Worm (Caenorhabditis elegans) whole organism, late embryonic: ENCODE data around the gene ZK1098.2.

ENCODE experiments used
- C38D4.7 ChIP-seq: fragments of 200-800 bp; sonication (Bioruptor generic); optimal IDR thresholded peaks from 2 replicates; lab custom pipeline; 2018; ENCODE audit warnings: mild to moderate bottlenecking, missing genetic modification characterization, moderate library complexity, missing compliant biosample characterization
- F13H6.1 ChIP-seq: sonication (generic microtip); optimal IDR thresholded peaks from 2 replicates; lab custom pipeline; 2016; ENCODE audit warnings: missing genetic modification characterization, missing compliant biosample characterization
- Y22D7AL.16 ChIP-seq: sonication (generic microtip); optimal IDR thresholded peaks from 2 replicates; lab custom pipeline; 2016; ENCODE audit warnings: missing genetic modification characterization, missing compliant biosample characterization
- ama-1 ChIP-seq: fragments of 150-350 bp; optimal IDR thresholded peaks from 2 replicates; lab custom pipeline; 2014
- ceh-14 ChIP-seq: sonication (generic microtip); optimal IDR thresholded peaks from 2 replicates; lab custom pipeline; 2016; ENCODE audit warnings: missing genotype, missing genetic modification characterization, missing compliant biosample characterization
- ceh-18 ChIP-seq: sonication (generic microtip); optimal IDR thresholded peaks from 2 replicates; lab custom pipeline; 2016; ENCODE audit warnings: missing genetic modification characterization, missing compliant biosample characterization
- ceh-30 ChIP-seq: fragments of 150-350 bp; optimal IDR thresholded peaks from 2 replicates; lab custom pipeline; 2014; ENCODE audit warnings: missing biosample characterization, missing genetic modification characterization
- ceh-31 ChIP-seq: sonication (generic microtip); optimal IDR thresholded peaks from 2 replicates; lab custom pipeline; 2016; ENCODE audit warnings: missing genetic modification characterization, missing compliant biosample characterization
- ceh-34 ChIP-seq: sonication (generic microtip); optimal IDR thresholded peaks from 2 replicates; lab custom pipeline; 2016; ENCODE audit warnings: mild to moderate bottlenecking, missing genetic modification characterization, missing compliant biosample characterization
- ceh-48 ChIP-seq: sonication (generic microtip); optimal IDR thresholded peaks from 2 replicates; lab custom pipeline; 2016; ENCODE audit warnings: missing genetic modification characterization, inconsistent platforms, missing compliant biosample characterization
- ceh-6 ChIP-seq: fragments of 200-800 bp; sonication (Bioruptor generic); optimal IDR thresholded peaks from 2 replicates; lab custom pipeline; 2018; ENCODE audit warnings: mild to moderate bottlenecking, missing genetic modification characterization, missing compliant biosample characterization
- elt-2 ChIP-seq: sonication (generic microtip); optimal IDR thresholded peaks from 2 replicates; lab custom pipeline; 2016; ENCODE audit warnings: missing genetic modification reagents, missing genetic modification characterization, missing compliant biosample characterization
- ets-4 ChIP-seq: sonication (generic microtip); optimal IDR thresholded peaks from 2 replicates; lab custom pipeline; 2016; ENCODE audit warnings: missing genetic modification characterization, missing compliant biosample characterization
- fkh-10 ChIP-seq: fragments of 150-350 bp; optimal IDR thresholded peaks from 2 replicates; lab custom pipeline; 2014; ENCODE audit warnings: missing biosample characterization, missing genetic modification reagents, missing genetic modification characterization
- fkh-6 ChIP-seq: sonication (generic microtip); optimal IDR thresholded peaks from 2 replicates; lab custom pipeline; 2016; ENCODE audit warnings: missing genetic modification characterization, missing compliant biosample characterization
- hlh-15 ChIP-seq: sonication (generic microtip); optimal IDR thresholded peaks from 2 replicates; lab custom pipeline; 2016; ENCODE audit warnings: missing genetic modification characterization, missing compliant biosample characterization
- hlh-30 ChIP-seq: sonication (generic microtip); optimal IDR thresholded peaks from 2 replicates; lab custom pipeline; 2017; ENCODE audit warnings: antibody characterized with exemption, missing genetic modification characterization, missing compliant biosample characterization; ENCODE audit not compliant: insufficient read depth
- hlh-6 ChIP-seq: sonication (generic microtip); optimal IDR thresholded peaks from 2 replicates; lab custom pipeline; 2016; ENCODE audit warnings: missing genotype, missing genetic modification characterization, missing compliant biosample characterization
- hlh-8 ChIP-seq: sonication (generic microtip); optimal IDR thresholded peaks from 2 replicates; lab custom pipeline; 2016; ENCODE audit warnings: missing genotype, missing genetic modification characterization, missing compliant biosample characterization
- lin-11 ChIP-seq: fragments of 200-800 bp; sonication (Bioruptor generic); optimal IDR thresholded peaks from 2 replicates; lab custom pipeline; 2018; ENCODE audit warnings: mild to moderate bottlenecking, missing genetic modification characterization, missing compliant biosample characterization
- mec-3 ChIP-seq: sonication (generic microtip); optimal IDR thresholded peaks from 2 replicates; lab custom pipeline; 2016; ENCODE audit warnings: borderline replicate concordance, missing genetic modification characterization, missing compliant biosample characterization
- nfya-1 ChIP-seq: sonication (generic microtip); optimal IDR thresholded peaks from 2 replicates; lab custom pipeline; 2017; ENCODE audit warnings: missing genetic modification characterization, mild to moderate bottlenecking, missing compliant biosample characterization, antibody characterized with exemption, moderate library complexity
- npax-4 ChIP-seq: sonication (generic microtip); optimal IDR thresholded peaks from 2 replicates; lab custom pipeline; 2016; ENCODE audit warnings: missing genetic modification characterization, missing compliant biosample characterization
- odd-2 ChIP-seq: sonication (generic microtip); optimal IDR thresholded peaks from 2 replicates; lab custom pipeline; 2017; ENCODE audit warnings: antibody characterized with exemption, mild to moderate bottlenecking, missing genetic modification characterization, missing compliant biosample characterization
- pax-1 ChIP-seq: fragments of 150-350 bp; optimal IDR thresholded peaks from 2 replicates; lab custom pipeline; 2014; ENCODE audit warnings: missing biosample characterization, missing genetic modification characterization
- pha-2 ChIP-seq: sonication (generic microtip); optimal IDR thresholded peaks from 2 replicates; lab custom pipeline; 2017; ENCODE audit warnings: mild to moderate bottlenecking, missing genetic modification characterization, missing compliant biosample characterization
- pha-4 ChIP-seq: fragments of 150-350 bp; optimal IDR thresholded peaks from 2 replicates; lab custom pipeline; 2018; ENCODE audit warnings: missing biosample characterization, missing genetic modification reagents, missing genetic modification characterization
- pqm-1 ChIP-seq: sonication (generic microtip); optimal IDR thresholded peaks from 2 replicates; lab custom pipeline; 2016; ENCODE audit warnings: missing genetic modification characterization, missing compliant biosample characterization
- pros-1 ChIP-seq: fragments of 150-350 bp; optimal IDR thresholded peaks from 2 replicates; lab custom pipeline; 2014; ENCODE audit warnings: missing biosample characterization, missing genetic modification reagents, missing genetic modification characterization
- ref-2 ChIP-seq: sonication (generic microtip); optimal IDR thresholded peaks from 2 replicates; lab custom pipeline; 2016; ENCODE audit warnings: missing genetic modification characterization, missing compliant biosample characterization
- rnt-1 ChIP-seq: sonication (generic microtip); optimal IDR thresholded peaks from 2 replicates; lab custom pipeline; 2016; ENCODE audit warnings: missing genetic modification characterization, missing compliant biosample characterization
- sox-2 ChIP-seq: fragments of 200-800 bp; sonication (Bioruptor generic); IDR thresholded peaks from 2 replicates; pipeline ENCODE4 v1.3.6; 2022; ENCODE audit warnings: missing genetic modification reagents, missing genetic modification characterization, missing compliant biosample characterization
- tbx-2 ChIP-seq: sonication (generic microtip); optimal IDR thresholded peaks from 2 replicates; lab custom pipeline; 2016; ENCODE audit warnings: missing genetic modification characterization, missing compliant biosample characterization
- unc-42 ChIP-seq: sonication (generic microtip); optimal IDR thresholded peaks from 2 replicates; lab custom pipeline; 2016; ENCODE audit warnings: missing genotype, missing genetic modification characterization, missing compliant biosample characterization
- unc-55 ChIP-seq: sonication (generic microtip); optimal IDR thresholded peaks from 2 replicates; lab custom pipeline; 2017; ENCODE audit warnings: missing biosample characterization, missing genetic modification reagents, missing genetic modification characterization
- unc-86 ChIP-seq: sonication (generic microtip); optimal IDR thresholded peaks from 2 replicates; lab custom pipeline; 2016; ENCODE audit warnings: missing genetic modification characterization, missing compliant biosample characterization
- zip-5 ChIP-seq: sonication (generic microtip); optimal IDR thresholded peaks from 2 replicates; lab custom pipeline; 2016; ENCODE audit warnings: missing genetic modification characterization, missing compliant biosample characterization
- ztf-16 ChIP-seq: sonication (generic microtip); optimal IDR thresholded peaks from 2 replicates; lab custom pipeline; 2017; ENCODE audit warnings: missing genetic modification characterization, missing compliant biosample characterization

Gene ZK1098.2

DNA sequence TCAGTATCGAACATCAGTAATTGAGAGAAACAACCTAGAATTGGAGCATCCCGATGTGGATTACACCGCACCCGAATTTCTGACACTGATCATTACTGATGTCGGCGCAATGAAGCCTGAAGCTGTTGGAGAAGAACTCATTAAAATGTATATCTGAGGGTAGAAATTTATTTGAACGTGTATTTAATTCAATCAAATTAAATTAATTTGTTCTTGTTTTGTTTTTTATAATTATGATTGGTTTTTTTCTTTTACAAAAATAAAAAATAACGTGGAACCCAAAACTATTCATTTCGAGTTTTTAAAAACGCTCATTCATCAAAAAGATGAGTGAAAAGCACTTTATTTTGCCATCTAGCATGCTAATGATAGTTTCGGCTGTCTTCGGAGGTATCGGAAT, 15.2 kb downstream of the ZK1098.2 start, which contains the start of gene ZK1098.9:
Gene ZK1098.9 (plus strand): TSS at position 301 of the 400 bp plus-strand sequence.
- TF ChIP-seq pqm-1 (tag; lab: Kevin White, UChicago) (no peak), pax-1 (tag; lab: Kevin White, UChicago) (no peak), sox-2 (GFP tag; lab: Robert Waterston, UW) (no peak), pros-1 (tag; lab: Kevin White, UChicago) (no peak), npax-4 (tag; lab: Kevin White, UChicago) (no peak), zip-5 (tag; lab: Kevin White, UChicago) (no peak)

DNA sequence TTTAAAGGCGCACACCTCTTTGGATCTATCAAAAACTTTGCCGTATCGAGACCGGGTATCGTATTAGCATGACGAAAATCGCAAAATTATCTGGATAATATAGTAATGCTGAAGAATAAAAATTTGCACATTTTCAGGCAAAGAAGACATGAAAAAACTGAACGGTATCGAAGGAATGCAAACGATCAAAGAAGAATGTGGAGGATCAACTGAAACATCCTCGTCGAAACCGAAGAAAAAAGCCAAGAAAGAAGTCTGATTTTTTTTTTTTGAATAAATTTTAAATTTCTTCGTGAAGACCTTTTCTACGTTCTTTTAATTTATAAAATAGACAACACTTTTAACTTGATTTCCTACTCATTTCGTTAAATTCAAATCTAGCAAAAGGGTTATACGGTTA, 15.9 kb downstream of the ZK1098.2 start, which contains the start of gene ZK1098.12:
Gene ZK1098.12 (plus strand): TSS at position 301 of the 400 bp plus-strand sequence.
- TF ChIP-seq Y22D7AL.16 (tag; lab: Kevin White, UChicago), result no peak
- TF ChIP-seq fkh-10, result no peak
- no peak for TF ChIP-seq ceh-31
- no peak for TF ChIP-seq ztf-16 (tag; lab: Kevin White, UChicago)
- TF ChIP-seq C38D4.7, result no peak

- TF ChIP-seq ceh-18 (tag; lab: Kevin White, UChicago), result peak; percentile 58
- peak; percentile 0 for TF ChIP-seq unc-86
- no peak for TF ChIP-seq ceh-6 (GFP tag; lab: Kevin White, UChicago)
- TF ChIP-seq unc-42 (tag; lab: Kevin White, UChicago), result peak; percentile 36
- TF ChIP-seq nfya-1 (tag; lab: Kevin White, UChicago), result peak; percentile 95
- TF ChIP-seq elt-2, result peak; percentile 47
- no peak for TF ChIP-seq fkh-10
- peak; percentile 36 for TF ChIP-seq rnt-1
- TF ChIP-seq ceh-31, result peak; percentile 84
- peak; percentile 99 for TF ChIP-seq ceh-48
- TF ChIP-seq hlh-8 (tag; lab: Kevin White, UChicago), result peak; percentile 55
- TF ChIP-seq F13H6.1, result no peak
- no peak for TF ChIP-seq odd-2 (tag; lab: Kevin White, UChicago)
- TF ChIP-seq unc-55 (GFP tag; lab: Kevin White, UChicago), result peak; percentile 90
- no peak for TF ChIP-seq pha-2
- TF ChIP-seq ztf-16 (tag; lab: Kevin White, UChicago), result peak; percentile 56
- TF ChIP-seq ama-1 (lab: Kevin White, UChicago), result peak; percentile 1
- peak; percentile 70 for TF ChIP-seq ceh-34 (tag; lab: Kevin White, UChicago)
- TF ChIP-seq ref-2 (tag; lab: Kevin White, UChicago), result peak; percentile 25
- peak; percentile 78 for TF ChIP-seq pha-4 (tag; lab: Kevin White, UChicago)
- TF ChIP-seq ets-4, result peak; percentile 40
- peak; percentile 74 for TF ChIP-seq tbx-2
- peak; percentile 93 for TF ChIP-seq hlh-30
- TF ChIP-seq sox-2 (GFP tag; lab: Robert Waterston, UW), result no peak
Measured at ce11 chrIII:9546016-9546659, 17.2 kb downstream of the ZK1098.2 start, which contains the start of gene unc-16. Gene unc-16, plus strand, starts transcription at chrIII:9546258.

- TF ChIP-seq lin-11 (tag; lab: Kevin White, UChicago) (no peak), fkh-6 (tag; lab: Kevin White, UChicago) (no peak)
Measured at ce11 chrIII:9556300-9556699, 27.3 kb downstream of the ZK1098.2 start, which contains the start of gene ZK1098.11. Gene ZK1098.11, plus strand, starts transcription at chrIII:9556600.

- TF ChIP-seq hlh-15 (tag; lab: Kevin White, UChicago) (no peak), mec-3 (tag; lab: Kevin White, UChicago) (no peak), ceh-14 (tag; lab: Kevin White, UChicago) (no peak), hlh-6 (tag; lab: Kevin White, UChicago) (no peak), ceh-18 (tag; lab: Kevin White, UChicago) (no peak), ceh-30 (no peak), unc-55 (GFP tag; lab: Kevin White, UChicago) (no peak)
Measured at ce11 chrIII:9558463-9558862, 29.5 kb downstream of the ZK1098.2 start, which contains the start of gene C48B4.6. Gene C48B4.6, minus strand, starts transcription at chrIII:9558563.
